Worm (Caenorhabditis elegans): ENCODE measurements around the gene cest-9.2.

The cest-9.2 gene

DNA sequence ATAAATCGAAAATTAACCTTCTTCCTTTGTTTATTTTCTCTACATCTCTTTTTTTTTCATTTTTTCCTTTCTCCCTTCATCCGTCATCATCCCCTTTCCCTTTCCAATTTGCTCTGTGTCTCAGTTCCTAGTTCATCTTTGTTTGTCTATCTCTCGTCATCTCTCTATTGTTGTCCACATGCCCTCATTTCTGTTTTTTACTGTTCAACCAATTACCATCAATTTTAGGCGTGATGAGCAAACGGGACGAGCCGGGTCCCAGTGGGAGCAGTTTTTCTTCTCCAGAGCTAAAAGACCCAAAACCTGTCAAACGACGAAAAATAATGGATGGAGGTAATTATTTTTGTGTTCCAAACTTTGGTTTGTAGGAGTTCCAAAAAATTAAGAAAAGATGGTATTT, 13.5 kb downstream of the cest-9.2 start, which contains the start of gene C23H4.6:
TSS of gene C23H4.6 (plus strand) at position 219 of the 400 bp plus-strand sequence.
- TF ChIP-seq nhr-10 (tag; optimal IDR thresholded peaks at IDR 0.05) (no peak), lin-39 (tag; optimal IDR thresholded peaks at IDR 0.05) (no peak), ceh-16 (tag; optimal IDR thresholded peaks at IDR 0.05) (no peak)

DNA sequence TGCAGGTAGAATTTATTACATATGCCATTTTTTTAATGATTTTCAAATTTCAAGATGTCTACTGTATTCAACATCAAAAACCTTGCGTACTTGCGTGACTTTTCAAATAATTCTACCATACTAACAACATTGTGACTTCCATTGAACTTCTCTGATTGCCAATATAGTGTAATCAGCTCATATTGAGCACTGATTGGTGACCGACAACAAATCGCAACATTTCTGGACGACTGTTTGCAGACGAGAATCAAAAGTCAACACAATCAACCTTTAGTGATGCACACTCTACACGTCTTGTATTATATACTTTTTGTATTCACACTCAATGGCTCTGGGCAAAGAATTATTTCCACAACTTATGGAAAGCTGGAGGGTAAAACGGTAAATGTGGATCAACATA, 19.5 kb downstream of the cest-9.2 start, which contains the start of gene cest-3:
TSS of gene cest-3 (plus strand) at position 190 of the 400 bp plus-strand sequence.
- no peak for TF ChIP-seq mab-5 (tag; optimal IDR thresholded peaks at IDR 0.05)
- peak; percentile 13 for TF ChIP-seq fos-1 (tag; optimal IDR thresholded peaks at IDR 0.05)
- peak; percentile 7 for TF ChIP-seq sma-9 (GFP tag; optimal IDR thresholded peaks at IDR 0.05)
- no peak for TF ChIP-seq sma-9 (tag; optimal IDR thresholded peaks at IDR 0.05)

DNA sequence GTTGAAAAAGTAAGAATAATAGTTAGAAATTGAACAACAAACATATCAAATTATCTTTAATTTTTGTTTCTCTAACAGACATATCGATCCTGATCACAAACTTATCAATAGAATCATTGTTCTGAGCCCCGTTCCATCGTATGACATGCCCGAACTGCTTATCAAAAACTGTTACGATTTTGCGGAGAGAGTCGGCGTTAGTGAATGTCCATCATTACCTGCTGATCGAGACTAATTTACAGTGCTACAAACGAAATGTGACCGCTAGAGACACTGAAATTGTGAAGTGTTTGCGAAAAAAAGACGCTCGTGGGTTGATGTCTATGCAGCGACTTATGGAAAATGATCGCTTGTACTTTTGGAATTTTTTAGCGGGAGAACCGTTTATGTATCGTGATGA, 21.0 kb downstream of the cest-9.2 start:
- no peak for TF ChIP-seq lin-39 (tag; optimal IDR thresholded peaks at IDR 0.05)
- TF ChIP-seq nhr-25 (tag; optimal IDR thresholded peaks at IDR 0.05), result no peak
- no peak for TF ChIP-seq fos-1 (tag; optimal IDR thresholded peaks at IDR 0.05)
- TF ChIP-seq crh-2 (tag; optimal IDR thresholded peaks at IDR 0.05), result no peak
- TF ChIP-seq lin-11 (tag; optimal IDR thresholded peaks at IDR 0.05), result no peak

DNA sequence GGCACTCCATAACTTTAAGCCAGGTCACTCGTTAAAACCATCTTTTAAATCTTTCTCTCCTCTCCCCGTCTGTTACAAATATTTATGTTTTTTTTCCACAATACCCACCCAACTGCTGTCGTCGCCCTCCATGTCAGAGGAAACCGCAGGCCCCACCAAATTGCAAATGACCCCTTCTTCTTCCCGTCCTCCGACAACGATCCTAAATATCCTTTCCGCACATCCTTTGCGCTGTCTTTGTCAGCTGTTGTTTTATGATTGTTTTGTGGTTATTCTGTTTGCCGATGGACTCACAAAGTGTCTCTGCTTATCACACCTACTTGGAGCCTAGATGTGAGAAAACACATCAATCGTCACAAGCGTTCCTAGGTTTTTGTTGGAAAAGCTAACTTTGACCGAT, 26.2 kb downstream of the cest-9.2 start:
- TF ChIP-seq nhr-237 (tag; optimal IDR thresholded peaks at IDR 0.05) (no peak), fos-1 (tag; optimal IDR thresholded peaks at IDR 0.05) (no peak), ceh-82 (tag; optimal IDR thresholded peaks at IDR 0.05) (no peak), lsy-2 (tag; optimal IDR thresholded peaks at IDR 0.05) (no peak), nhr-12 (tag; optimal IDR thresholded peaks at IDR 0.05) (no peak), nhr-25 (tag; optimal IDR thresholded peaks at IDR 0.05) (no peak), ZK546.5 (tag; optimal IDR thresholded peaks at IDR 0.05) (no peak), Y55F3AM.14 (GFP tag; optimal IDR thresholded peaks at IDR 0.05) (no peak), gmeb-1 (tag; optimal IDR thresholded peaks at IDR 0.05) (no peak), egl-27 (tag; optimal IDR thresholded peaks at IDR 0.05) (no peak)

DNA sequence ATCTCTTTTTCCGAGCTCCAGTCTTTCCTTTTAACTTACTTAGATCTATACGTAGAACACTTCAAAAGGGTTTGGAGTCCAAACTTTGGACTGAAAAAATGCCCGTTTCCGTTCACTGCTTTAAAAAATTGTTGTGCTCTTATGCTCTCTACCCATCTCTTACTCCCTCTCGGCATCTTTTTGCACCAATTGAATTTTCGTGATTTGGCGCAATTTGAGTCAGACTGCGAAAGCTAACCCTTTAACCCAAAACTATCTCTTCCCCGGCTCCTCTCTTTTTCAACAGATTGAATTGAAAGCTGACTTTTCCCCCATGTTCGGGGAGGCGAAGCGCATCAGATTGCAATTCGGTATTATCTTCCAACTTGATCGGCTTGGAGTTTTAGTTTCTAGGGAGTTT, 30.3 kb downstream of the cest-9.2 start:
- TF ChIP-seq nhr-21 (tag; optimal IDR thresholded peaks at IDR 0.05), result no peak
- no peak for TF ChIP-seq sma-9 (GFP tag; optimal IDR thresholded peaks at IDR 0.05)
- TF ChIP-seq sma-9 (tag; optimal IDR thresholded peaks at IDR 0.05), result no peak

DNA sequence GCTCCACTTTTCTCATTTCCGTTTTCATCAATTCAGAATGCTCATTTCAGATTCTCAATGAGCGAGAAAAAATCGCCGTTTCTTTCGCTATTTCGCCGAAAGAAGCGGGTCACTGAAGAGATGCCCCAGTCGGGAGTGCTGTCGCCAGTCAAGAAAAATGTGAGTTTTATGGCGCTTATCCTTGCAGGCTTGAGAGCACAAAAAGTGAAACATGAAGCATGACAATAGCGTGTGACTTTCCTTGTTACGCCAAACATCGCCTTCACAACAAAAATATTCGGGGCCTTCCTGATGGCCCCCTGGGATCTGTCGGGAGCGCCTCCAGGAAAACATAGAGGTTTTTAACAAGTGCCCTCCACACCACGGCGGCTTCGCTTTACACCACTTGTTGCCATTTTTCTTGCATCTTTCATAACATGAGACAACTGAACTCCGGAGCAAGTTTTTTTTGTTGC, 34.7 kb downstream of the cest-9.2 start, which contains the start of gene E01G6.2:
TSS of gene E01G6.2 (plus strand) at position 51 of the 455 bp plus-strand sequence.
- no peak for TF ChIP-seq Y55F3AM.14 (GFP tag; optimal IDR thresholded peaks at IDR 0.05)
- TF ChIP-seq unc-39 (tag; optimal IDR thresholded peaks at IDR 0.05), result no peak
- TF ChIP-seq aly-2 (tag; optimal IDR thresholded peaks at IDR 0.05), result no peak
- TF ChIP-seq nhr-21 (tag; optimal IDR thresholded peaks at IDR 0.05), result no peak
- TF ChIP-seq ceh-16 (tag; optimal IDR thresholded peaks at IDR 0.05), result no peak
- no peak for TF ChIP-seq zag-1 (tag; optimal IDR thresholded peaks at IDR 0.05)
- no peak for TF ChIP-seq snpc-4 (tag; optimal IDR thresholded peaks at IDR 0.05)
- no peak for TF ChIP-seq nhr-12 (tag; optimal IDR thresholded peaks at IDR 0.05)
- no peak for TF ChIP-seq R02D3.7 (tag; optimal IDR thresholded peaks at IDR 0.05)
- TF ChIP-seq nhr-6 (tag; optimal IDR thresholded peaks at IDR 0.05), result no peak
- TF ChIP-seq gmeb-1 (tag; optimal IDR thresholded peaks at IDR 0.05), result no peak
- no peak for TF ChIP-seq elt-3 (tag; optimal IDR thresholded peaks at IDR 0.05)
- no peak for TF ChIP-seq nhr-129 (tag; optimal IDR thresholded peaks at IDR 0.05)
- no peak for TF ChIP-seq lsy-2 (tag; optimal IDR thresholded peaks at IDR 0.05)
- no peak for TF ChIP-seq elt-1 (tag; optimal IDR thresholded peaks at IDR 0.05)
- no peak for TF ChIP-seq lin-39 (tag; optimal IDR thresholded peaks at IDR 0.05)
- no peak for TF ChIP-seq sem-4 (tag; optimal IDR thresholded peaks at IDR 0.05)
- TF ChIP-seq egl-27 (tag; optimal IDR thresholded peaks at IDR 0.05), result no peak

DNA sequence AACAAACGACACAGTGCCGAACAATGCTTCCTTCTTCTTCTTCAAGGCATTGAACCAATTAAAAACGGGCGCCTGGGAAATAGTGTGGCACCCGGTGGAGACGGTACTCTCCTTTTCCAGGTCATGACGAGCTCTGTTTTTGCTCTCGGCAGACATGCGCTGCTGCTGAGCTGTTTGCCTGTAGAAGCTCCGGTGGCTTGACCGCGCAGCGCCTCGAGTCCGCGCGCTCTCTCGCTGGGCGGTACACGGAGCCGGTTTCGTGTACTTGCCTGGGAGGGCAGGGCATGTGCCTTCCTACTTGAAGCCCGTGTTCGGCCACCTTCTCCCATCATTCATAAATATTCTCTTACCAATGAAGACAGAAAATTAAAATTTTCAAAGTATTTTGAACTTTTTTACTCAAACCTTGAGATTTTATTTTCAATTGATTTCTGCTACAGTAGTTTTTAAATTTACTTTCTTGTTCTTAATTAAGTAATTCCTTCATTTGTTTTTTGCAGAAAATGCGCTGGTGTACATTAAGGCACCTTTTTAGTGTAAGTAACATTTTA, 38.5 kb downstream of the cest-9.2 start, which contains the start of gene E01G6.1:
TSS of gene E01G6.1 (plus strand) at position 501 of the 551 bp plus-strand sequence.
- TF ChIP-seq R02D3.7 (tag; optimal IDR thresholded peaks at IDR 0.05) (no peak), unc-55 (GFP tag; optimal IDR thresholded peaks at IDR 0.05) (no peak), ztf-11 (tag; optimal IDR thresholded peaks at IDR 0.05) (no peak), ceh-16 (tag; optimal IDR thresholded peaks at IDR 0.05) (no peak), zag-1 (tag; optimal IDR thresholded peaks at IDR 0.05) (no peak), C34F6.9 (tag; optimal IDR thresholded peaks at IDR 0.05) (no peak), unc-62 (GFP tag; optimal IDR thresholded peaks at IDR 0.05) (no peak), blmp-1 (tag; optimal IDR thresholded peaks at IDR 0.05; ENCODE audit: insufficient read depth) (no peak)

Data from whole organism, L2 larva.